Fruit fly (Drosophila melanogaster) whole organism, prepupa: Measurements from ENCODE around the gene Ing5.
A peak's percentile ranks its signal among the peaks of the same experiment; 100 is the strongest.

Source experiments
- CG10631 ChIP-seq: fragments of 200-800 bp; sonication (Bioruptor generic); optimal IDR thresholded peaks from 2 replicates; lab custom pipeline; 2016; ENCODE audit warnings: missing biosample characterization, missing genetic modification characterization
- CG11294 ChIP-seq: fragments of 200-800 bp; sonication (Bioruptor generic); IDR thresholded peaks from 2 replicates; pipeline ENCODE4 v1.3.6; 2022; ENCODE audit warnings: missing biosample characterization, missing genetic modification characterization
- CG11762 ChIP-seq: fragments of 200-800 bp; sonication (Bioruptor generic); optimal IDR thresholded peaks from 3 replicates; lab custom pipeline; 2016; ENCODE audit warnings: missing biosample characterization, missing genetic modification characterization; ENCODE audit not compliant: insufficient read depth
- CG11902 ChIP-seq: fragments of 200-800 bp; sonication (Bioruptor generic); optimal IDR thresholded peaks from 3 replicates; lab custom pipeline; 2016; ENCODE audit warnings: missing biosample characterization, missing genetic modification characterization
- CG15336 ChIP-seq: fragments of 200-800 bp; sonication (Bioruptor generic); IDR thresholded peaks from 2 replicates; pipeline ENCODE4 v1.3.6; 2022; ENCODE audit warnings: missing biosample characterization, missing genetic modification characterization
- CG16779 ChIP-seq: fragments of 200-800 bp; sonication (Bioruptor generic); optimal IDR thresholded peaks from 3 replicates; lab custom pipeline; 2017; ENCODE audit warnings: missing biosample characterization, mild to moderate bottlenecking, missing genetic modification characterization
- CG31627 ChIP-seq: fragments of 200-800 bp; sonication (Bioruptor generic); optimal IDR thresholded peaks from 3 replicates; lab custom pipeline; 2016; ENCODE audit warnings: missing biosample characterization, missing genetic modification characterization
- CG34406 ChIP-seq: fragments of 200-800 bp; sonication (Bioruptor generic); optimal IDR thresholded peaks from 3 replicates; lab custom pipeline; 2016; ENCODE audit warnings: missing biosample characterization, missing genetic modification characterization
- CG3919 ChIP-seq: fragments of 200-800 bp; sonication (Bioruptor generic); optimal IDR thresholded peaks from 3 replicates; lab custom pipeline; 2016; ENCODE audit warnings: missing biosample characterization, missing genetic modification characterization
- CG6276 ChIP-seq: fragments of 200-800 bp; sonication (Bioruptor generic); optimal IDR thresholded peaks from 2 replicates; lab custom pipeline; 2017; ENCODE audit warnings: missing biosample characterization, mild to moderate bottlenecking, missing genetic modification characterization
- CG6792 ChIP-seq: fragments of 200-800 bp; sonication (Bioruptor generic); optimal IDR thresholded peaks from 3 replicates; lab custom pipeline; 2016; ENCODE audit warnings: missing biosample characterization, missing genetic modification characterization
- CG6854 ChIP-seq: fragments of 200-800 bp; sonication (Bioruptor generic); optimal IDR thresholded peaks from 2 replicates; lab custom pipeline; 2017; ENCODE audit warnings: missing biosample characterization, mild to moderate bottlenecking, missing genetic modification characterization
- CG8119 ChIP-seq: fragments of 200-800 bp; sonication (Bioruptor generic); IDR thresholded peaks from 3 replicates; pipeline ENCODE4 v1.3.6; 2022; ENCODE audit warnings: missing biosample characterization, missing genetic modification characterization
- CG8319 ChIP-seq: fragments of 200-800 bp; sonication (Bioruptor generic); optimal IDR thresholded peaks from 3 replicates; lab custom pipeline; 2016; ENCODE audit warnings: missing biosample characterization, missing genetic modification characterization
- CG8632 ChIP-seq: fragments of 200-800 bp; sonication (Bioruptor generic); optimal IDR thresholded peaks from 3 replicates; lab custom pipeline; 2016; ENCODE audit warnings: missing biosample characterization, missing genetic modification characterization
- Eip78C ChIP-seq: fragments of 200-800 bp; sonication (Bioruptor generic); peaks from one replicate; lab custom pipeline; 2016; ENCODE audit warnings: missing biosample characterization, missing genetic modification characterization
- Eip93F ChIP-seq: fragments of 200-800 bp; sonication (Bioruptor generic); optimal IDR thresholded peaks from 2 replicates; lab custom pipeline; 2016; ENCODE audit warnings: missing biosample characterization, mild to moderate bottlenecking, missing genetic modification characterization
- Ets21C ChIP-seq: fragments of 200-800 bp; sonication (Bioruptor generic); optimal IDR thresholded peaks from 3 replicates; lab custom pipeline; 2016; ENCODE audit warnings: missing biosample characterization, missing genetic modification characterization
- Ets96B ChIP-seq: fragments of 200-800 bp; optimal IDR thresholded peaks from 2 replicates; lab custom pipeline; 2019; ENCODE audit warnings: missing biosample characterization, mild to moderate bottlenecking, missing genetic modification characterization, moderate library complexity
- Gug ChIP-seq: fragments of 200-800 bp; sonication (Bioruptor generic); IDR thresholded peaks from 2 replicates; pipeline ENCODE4 v1.3.6; 2022; ENCODE audit warnings: missing biosample characterization, missing genetic modification characterization
- Hr39 ChIP-seq: fragments of 200-800 bp; sonication (Bioruptor generic); optimal IDR thresholded peaks from 2 replicates; lab custom pipeline; 2016; ENCODE audit warnings: missing biosample characterization, missing genetic modification characterization
- Met ChIP-seq: fragments of 200-800 bp; sonication (Bioruptor generic); optimal IDR thresholded peaks from 3 replicates; lab custom pipeline; 2016; ENCODE audit warnings: missing biosample characterization, missing genetic modification characterization
- OdsH ChIP-seq: fragments of 200-800 bp; sonication (Bioruptor generic); optimal IDR thresholded peaks from 3 replicates; lab custom pipeline; 2016; ENCODE audit warnings: missing biosample characterization, missing genetic modification characterization
- Smox ChIP-seq: fragments of 200-800 bp; sonication (Bioruptor generic); optimal IDR thresholded peaks from 3 replicates; lab custom pipeline; 2016; ENCODE audit warnings: missing biosample characterization, missing genetic modification characterization
- Sox102F ChIP-seq: fragments of 200-800 bp; sonication (Bioruptor generic); optimal IDR thresholded peaks from 2 replicates; lab custom pipeline; 2016; ENCODE audit warnings: missing biosample characterization, mild to moderate bottlenecking, missing genetic modification characterization
- Sox14 ChIP-seq: fragments of 200-800 bp; sonication (Bioruptor generic); optimal IDR thresholded peaks from 3 replicates; lab custom pipeline; 2016; ENCODE audit warnings: missing biosample characterization, missing genetic modification characterization
- Sox15 ChIP-seq: fragments of 200-800 bp; sonication (Bioruptor generic); optimal IDR thresholded peaks from 3 replicates; lab custom pipeline; 2016; ENCODE audit warnings: missing biosample characterization, missing genetic modification characterization
- achi ChIP-seq: fragments of 200-800 bp; sonication (Bioruptor generic); optimal IDR thresholded peaks from 3 replicates; lab custom pipeline; 2016; ENCODE audit warnings: missing biosample characterization, missing genetic modification characterization
- acj6 ChIP-seq: fragments of 200-800 bp; sonication (Bioruptor generic); optimal IDR thresholded peaks from 3 replicates; lab custom pipeline; 2016; ENCODE audit warnings: missing biosample characterization, missing genetic modification characterization
- cyc ChIP-seq: fragments of 200-800 bp; sonication (Bioruptor generic); optimal IDR thresholded peaks from 3 replicates; lab custom pipeline; 2016; ENCODE audit warnings: missing biosample characterization, missing genetic modification characterization
- dsx ChIP-seq: fragments of 200-800 bp; optimal IDR thresholded peaks from 3 replicates; lab custom pipeline; 2019; ENCODE audit warnings: missing biosample characterization, mild to moderate bottlenecking, missing genetic modification characterization, moderate library complexity; ENCODE audit not compliant: poor library complexity, severe bottlenecking
- eg ChIP-seq: fragments of 200-800 bp; sonication (Bioruptor generic); IDR thresholded peaks from 3 replicates; pipeline ENCODE4 v1.3.6; 2022; ENCODE audit warnings: missing biosample characterization, missing genetic modification characterization
- esn ChIP-seq: fragments of 200-800 bp; sonication (Bioruptor generic); optimal IDR thresholded peaks from 2 replicates; lab custom pipeline; 2016; ENCODE audit warnings: missing biosample characterization, mild to moderate bottlenecking, missing genetic modification characterization, moderate library complexity
- fd59A ChIP-seq: fragments of 200-800 bp; sonication (Bioruptor generic); optimal IDR thresholded peaks from 2 replicates; lab custom pipeline; 2017; ENCODE audit warnings: missing biosample characterization, mild to moderate bottlenecking, missing genetic modification characterization, missing genetic modification reagents
- fd85E ChIP-seq: fragments of 200-800 bp; sonication (Bioruptor generic); optimal IDR thresholded peaks from 3 replicates; lab custom pipeline; 2016; ENCODE audit warnings: missing biosample characterization, missing genetic modification characterization
- fkh ChIP-seq: fragments of 200-800 bp; sonication (Bioruptor generic); optimal IDR thresholded peaks from 3 replicates; lab custom pipeline; 2017; ENCODE audit warnings: missing biosample characterization, mild to moderate bottlenecking, missing genetic modification characterization, moderate library complexity
- lz ChIP-seq: fragments of 200-800 bp; sonication (Bioruptor generic); optimal IDR thresholded peaks from 3 replicates; lab custom pipeline; 2016; ENCODE audit warnings: missing biosample characterization, missing genetic modification characterization
- net ChIP-seq: fragments of 200-800 bp; sonication (Bioruptor generic); optimal IDR thresholded peaks from 3 replicates; lab custom pipeline; 2016; ENCODE audit warnings: missing biosample characterization, missing genetic modification characterization
- salr ChIP-seq, 2 experiments: fragments of 200-800 bp; sonication (Bioruptor generic); optimal IDR thresholded peaks; 3 replicates each; lab custom pipeline; 2016 to 2018; ENCODE audit warnings: missing biosample characterization in 2 of 2, missing genetic modification characterization in 2 of 2, mild to moderate bottlenecking in 1 of 2
- spab ChIP-seq: fragments of 200-800 bp; sonication (Bioruptor generic); optimal IDR thresholded peaks from 2 replicates; lab custom pipeline; 2017; ENCODE audit warnings: missing biosample characterization, mild to moderate bottlenecking, missing genetic modification characterization, missing genetic modification reagents
- svp ChIP-seq: fragments of 200-800 bp; sonication (Bioruptor generic); peaks from one replicate; lab custom pipeline; 2016; ENCODE audit warnings: missing biosample characterization, missing genetic modification characterization
- topi ChIP-seq: fragments of 200-800 bp; sonication (Bioruptor generic); optimal IDR thresholded peaks from 3 replicates; lab custom pipeline; 2016; ENCODE audit warnings: missing biosample characterization, missing genetic modification characterization
- vri ChIP-seq: fragments of 200-800 bp; sonication (Bioruptor generic); optimal IDR thresholded peaks from 3 replicates; lab custom pipeline; 2016; ENCODE audit warnings: missing biosample characterization, mild to moderate bottlenecking, missing genetic modification characterization

Ing5 gene

dm6 chr2L:13394903-13395302 is 7.8 kb upstream of the Ing5 start, which contains the start of gene RpL24 (continued):
- peak; percentile 36 for TF ChIP-seq CG11902 (GFP tag; lab: Kevin White, UChicago)
- peak; percentile 72 for TF ChIP-seq Sox14 (GFP tag; lab: Kevin White, UChicago)
- peak; percentile 90 for TF ChIP-seq topi (GFP tag; lab: Kevin White, UChicago)
- peak; percentile 56 for TF ChIP-seq Ets96B (tag; lab: Kevin White, UChicago)
- TF ChIP-seq fkh = no peak
- peak; percentile 82 for TF ChIP-seq CG16779
- TF ChIP-seq CG6792 (GFP tag; lab: Kevin White, UChicago) = peak; percentile 78
- TF ChIP-seq fd85E = peak; percentile 90
- TF ChIP-seq Ets21C = no peak
- no peak for TF ChIP-seq dsx
- no peak for TF ChIP-seq CG15336 (GFP tag; lab: Robert Waterston, UW)
- peak; percentile 82 for TF ChIP-seq Smox (GFP tag; lab: Kevin White, UChicago)
- peak; percentile 73 for TF ChIP-seq CG8319 (GFP tag; lab: Kevin White, UChicago)
- peak; percentile 73 for TF ChIP-seq Hr39 (GFP tag; lab: Kevin White, UChicago)
- peak; percentile 61 for TF ChIP-seq fd59A
- peak; percentile 83 for TF ChIP-seq achi (GFP tag; lab: Kevin White, UChicago)
- TF ChIP-seq esn (GFP tag; lab: Kevin White, UChicago) = peak; percentile 93
- peak; percentile 91 for TF ChIP-seq Met (GFP tag; lab: Kevin White, UChicago)
- TF ChIP-seq CG8119 (GFP tag; lab: Robert Waterston, UW) = no peak
- peak; percentile 98 for TF ChIP-seq CG6854 (GFP tag; lab: Kevin White, UChicago)
- peak; percentile 96 for TF ChIP-seq Eip78C
- peak; percentile 95 for TF ChIP-seq CG3919 (GFP tag; lab: Kevin White, UChicago)
- peak; percentile 76 for TF ChIP-seq CG11762 (GFP tag; lab: Kevin White, UChicago)

dm6 chr2L:13382351-13383029 is 4.6 kb downstream of the Ing5 start, which contains the start of gene loqs:
Gene loqs (plus strand): TSS chr2L:13382652.
- no peak for TF ChIP-seq CG8119 (GFP tag; lab: Robert Waterston, UW)
- peak; percentile 3 for TF ChIP-seq acj6 (GFP tag; lab: Kevin White, UChicago)
- no peak for TF ChIP-seq CG6276
- TF ChIP-seq CG16779 = no peak
- peak; percentile 23 for TF ChIP-seq esn (GFP tag; lab: Kevin White, UChicago)
- peak; percentile 3 for TF ChIP-seq CG10631 (GFP tag; lab: Kevin White, UChicago)
- no peak for TF ChIP-seq salr (GFP tag; optimal IDR thresholded peaks at IDR 0.05; lab: Kevin White, UChicago)
- no peak for TF ChIP-seq CG8632 (GFP tag; lab: Kevin White, UChicago)
- TF ChIP-seq, all 60 proteins: peak for 3

dm6 chr2L:13378488-13378964 is 8.6 kb downstream of the Ing5 start, which contains the start of the genes CG9302 and beta'COP:
Gene CG9302 (minus strand): TSS chr2L:13378538.
Gene beta'COP (plus strand): TSS chr2L:13378902.
- TF ChIP-seq CG11762 (GFP tag; lab: Kevin White, UChicago) = peak; percentile 32
- peak; percentile 67 for TF ChIP-seq esn (GFP tag; lab: Kevin White, UChicago)
- TF ChIP-seq fkh = no peak
- TF ChIP-seq dsx = peak; percentile 56
- TF ChIP-seq spab = no peak
- no peak for TF ChIP-seq CG8319 (GFP tag; lab: Kevin White, UChicago)
- peak; percentile 74 for TF ChIP-seq OdsH (GFP tag; lab: Kevin White, UChicago)
- peak; percentile 21 for TF ChIP-seq Eip93F (GFP tag; lab: Kevin White, UChicago)
- peak; percentile 72 for TF ChIP-seq acj6 (GFP tag; lab: Kevin White, UChicago)
- TF ChIP-seq CG11294 = peak; percentile 14; the same call in 1 of the 2 replicates
- TF ChIP-seq eg (GFP tag; lab: Robert Waterston, UW) = peak; percentile 28; the same call in 1 of the 3 replicates
- TF ChIP-seq vri (GFP tag; lab: Kevin White, UChicago) = no peak
- TF ChIP-seq CG11902 (GFP tag; lab: Kevin White, UChicago) = peak; percentile 55
- peak; percentile 60 for TF ChIP-seq Ets96B (tag; lab: Kevin White, UChicago)
- no peak for TF ChIP-seq Eip78C
- peak; percentile 71 for TF ChIP-seq lz (GFP tag; lab: Kevin White, UChicago)
- TF ChIP-seq Hr39 (GFP tag; lab: Kevin White, UChicago) = no peak
- TF ChIP-seq achi (GFP tag; lab: Kevin White, UChicago) = peak; percentile 80
- TF ChIP-seq Sox102F = no peak
- peak; percentile 16 for TF ChIP-seq fd59A
- TF ChIP-seq Sox15 (GFP tag; lab: Kevin White, UChicago) = peak; percentile 66
- TF ChIP-seq CG34406 (GFP tag; lab: Kevin White, UChicago) = peak; percentile 48
- no peak for TF ChIP-seq salr (GFP tag; optimal IDR thresholded peaks at IDR 0.05; lab: Kevin White, UChicago)
- peak; percentile 79 for TF ChIP-seq CG10631 (GFP tag; lab: Kevin White, UChicago)
- no peak for TF ChIP-seq CG3919 (GFP tag; lab: Kevin White, UChicago)
- TF ChIP-seq CG6792 (GFP tag; lab: Kevin White, UChicago) = peak; percentile 45
- no peak for TF ChIP-seq svp
- no peak for TF ChIP-seq CG8632 (GFP tag; lab: Kevin White, UChicago)
- TF ChIP-seq net (GFP tag; lab: Kevin White, UChicago) = no peak
- TF ChIP-seq cyc (GFP tag; lab: Kevin White, UChicago) = peak; percentile 46
- peak; percentile 47 for TF ChIP-seq Gug (GFP tag; lab: Robert Waterston, UW)
- TF ChIP-seq CG31627 = peak; percentile 61
